Worm (Caenorhabditis elegans): ENCODE data around the gene swd-2.1.

Gene swd-2.1

DNA sequence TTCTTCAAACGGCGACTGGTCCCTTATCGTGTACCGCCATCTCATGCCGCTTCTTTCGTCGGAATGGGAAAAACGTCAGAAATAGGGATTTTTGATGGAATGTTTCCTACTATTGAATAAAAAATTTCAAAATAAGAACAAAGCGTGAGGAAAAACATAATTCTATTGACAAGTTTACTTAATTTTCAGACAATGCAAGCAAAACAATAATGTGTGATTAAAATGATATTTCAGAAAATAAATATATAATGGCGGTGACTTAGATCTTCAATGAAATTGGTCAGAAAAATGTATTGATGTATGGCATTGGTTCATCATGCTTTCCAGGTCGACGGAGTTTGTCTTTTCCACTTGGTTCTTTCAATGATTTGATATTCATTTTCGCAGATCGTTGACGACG lies 18.9 kb downstream of the swd-2.1 start, which contains the start of gene ntp-1:
TSS of gene ntp-1 (minus strand) at position 101 of the 400 bp plus-strand sequence.
- TF ChIP-seq ama-1 (optimal IDR thresholded peaks at IDR 0.05): no peak

DNA sequence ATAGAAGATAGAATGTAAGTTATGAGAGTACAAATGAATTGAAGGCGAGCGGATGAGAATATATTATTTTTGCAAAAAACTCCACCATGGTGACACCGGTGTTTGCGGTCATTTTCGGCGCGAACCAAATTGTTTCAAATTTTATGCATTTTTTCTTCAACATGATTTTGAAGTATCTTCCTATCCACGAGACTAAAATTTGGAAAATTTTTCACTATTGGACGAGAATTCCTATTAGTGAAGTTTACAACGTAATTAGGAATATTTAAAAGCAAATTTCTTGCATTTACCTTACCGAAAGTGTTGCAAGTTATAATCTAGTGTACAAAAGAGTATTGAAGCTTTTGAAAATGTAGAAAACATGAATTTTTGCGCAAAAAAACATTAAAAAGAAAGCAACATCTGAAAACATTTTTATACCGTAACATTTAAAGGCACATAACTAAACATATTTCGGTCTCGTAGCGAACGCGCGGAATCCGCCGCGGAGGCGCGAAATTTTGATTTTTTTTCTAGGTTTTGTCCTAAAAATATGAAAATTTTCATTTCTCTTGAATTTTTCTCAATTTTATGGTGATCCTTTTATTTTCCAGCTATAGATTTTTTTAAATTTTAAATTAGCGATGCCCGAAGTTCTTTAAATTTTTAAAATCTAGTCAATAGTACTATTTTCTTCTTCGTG lies 20.7 kb downstream of the swd-2.1 start, which contains the start of gene sgo-1:
TSS of gene sgo-1 (minus strand) at position 51 of the 682 bp plus-strand sequence.
- no peak for TF ChIP-seq ceh-6 (GFP tag; optimal IDR thresholded peaks at IDR 0.05)
- TF ChIP-seq hlh-13 (GFP tag; optimal IDR thresholded peaks at IDR 0.05): no peak
- TF ChIP-seq nhr-11 (tag; optimal IDR thresholded peaks at IDR 0.05): no peak
- no peak for TF ChIP-seq pros-1 (tag; optimal IDR thresholded peaks at IDR 0.05)
- no peak for TF ChIP-seq unc-3 (GFP tag; conservative IDR thresholded peaks at IDR 0.05)
- no peak for TF ChIP-seq unc-3 (tag; optimal IDR thresholded peaks at IDR 0.05)
- no peak for TF ChIP-seq ceh-48 (tag; optimal IDR thresholded peaks at IDR 0.05)
- no peak for TF ChIP-seq ceh-31 (tag; optimal IDR thresholded peaks at IDR 0.05)
- no peak for TF ChIP-seq hlh-6 (tag; optimal IDR thresholded peaks at IDR 0.05)
- no peak for TF ChIP-seq fkh-6 (tag; optimal IDR thresholded peaks at IDR 0.05)
- TF ChIP-seq pax-1 (tag; optimal IDR thresholded peaks at IDR 0.05): no peak
- TF ChIP-seq ceh-9 (tag; optimal IDR thresholded peaks at IDR 0.05): no peak
- TF ChIP-seq eyg-1 (tag; optimal IDR thresholded peaks at IDR 0.05): no peak
- TF ChIP-seq ttx-3 (tag; optimal IDR thresholded peaks at IDR 0.05): no peak
- no peak for TF ChIP-seq ceh-22 (tag; optimal IDR thresholded peaks at IDR 0.05)

DNA sequence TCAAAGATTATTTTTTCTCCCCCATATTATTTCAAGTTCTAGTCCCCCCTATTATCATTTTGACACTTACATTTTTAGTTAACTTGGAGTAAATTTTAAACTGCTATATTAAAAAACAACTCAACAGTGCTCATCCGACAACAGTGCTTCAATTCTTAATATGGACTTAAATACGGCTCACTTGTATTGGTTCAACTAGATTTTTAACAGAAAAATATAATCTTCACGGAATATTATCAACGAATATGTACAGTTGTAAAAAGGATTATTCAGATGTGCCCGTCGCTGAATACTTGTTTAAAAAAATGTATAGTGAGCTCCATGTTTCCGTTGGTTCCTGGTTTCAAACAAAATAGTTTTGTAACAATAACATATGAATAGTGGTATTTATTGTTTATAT lies 24.5 kb downstream of the swd-2.1 start:
- no peak for TF ChIP-seq dve-1 (tag; optimal IDR thresholded peaks at IDR 0.05)
- no peak for TF ChIP-seq ceh-30 (tag; optimal IDR thresholded peaks at IDR 0.05)
- no peak for TF ChIP-seq ceh-22 (tag; optimal IDR thresholded peaks at IDR 0.05)
- no peak for TF ChIP-seq nfya-1 (tag; optimal IDR thresholded peaks at IDR 0.05)
- TF ChIP-seq nhr-11 (tag; optimal IDR thresholded peaks at IDR 0.05): no peak
- TF ChIP-seq ama-1 (optimal IDR thresholded peaks at IDR 0.05): no peak
- TF ChIP-seq gmeb-2 (tag; optimal IDR thresholded peaks at IDR 0.05): no peak
- no peak for TF ChIP-seq pha-2 (tag; optimal IDR thresholded peaks at IDR 0.05)
- TF ChIP-seq ceh-45 (GFP tag; IDR thresholded peaks at IDR 0.05): no peak
- TF ChIP-seq unc-3 (GFP tag; conservative IDR thresholded peaks at IDR 0.05): no peak
- no peak for TF ChIP-seq unc-3 (tag; optimal IDR thresholded peaks at IDR 0.05)
- no peak for TF ChIP-seq mec-3 (tag; optimal IDR thresholded peaks at IDR 0.05; ENCODE audit: borderline replicate concordance)
- TF ChIP-seq che-1 (tag; optimal IDR thresholded peaks at IDR 0.05): no peak
- TF ChIP-seq ref-2 (tag; optimal IDR thresholded peaks at IDR 0.05): no peak
- no peak for TF ChIP-seq lim-6 (tag; optimal IDR thresholded peaks at IDR 0.05)
- TF ChIP-seq elt-2 (tag; optimal IDR thresholded peaks at IDR 0.05): no peak
- TF ChIP-seq hlh-15 (tag; optimal IDR thresholded peaks at IDR 0.05): no peak
- TF ChIP-seq ceh-14 (tag; optimal IDR thresholded peaks at IDR 0.05): no peak
- TF ChIP-seq ceh-34 (tag; optimal IDR thresholded peaks at IDR 0.05): no peak

DNA sequence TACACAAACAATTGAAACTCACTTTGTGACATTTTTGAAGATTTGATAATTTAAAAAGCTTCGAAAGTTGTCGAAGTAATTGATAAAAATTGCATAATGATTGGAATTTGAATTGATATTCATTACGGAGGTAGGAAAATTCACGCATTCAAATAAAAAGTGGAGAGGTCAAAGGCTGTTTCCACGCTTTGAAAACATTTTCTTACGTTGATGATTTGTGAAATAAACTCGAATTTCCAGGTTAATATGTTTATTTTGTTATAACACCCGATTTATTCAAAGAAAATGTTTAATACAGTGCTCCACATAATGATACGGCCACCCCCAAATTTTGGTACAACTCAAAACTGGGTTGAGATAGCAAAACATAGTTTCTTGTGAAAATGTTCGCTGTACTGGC lies 27.4 kb downstream of the swd-2.1 start, which contains the start of gene C33H5.16:
TSS of gene C33H5.16 (minus strand) at position 101 of the 400 bp plus-strand sequence.
- TF ChIP-seq fkh-6 (tag; optimal IDR thresholded peaks at IDR 0.05) (no peak), mec-3 (tag; optimal IDR thresholded peaks at IDR 0.05; ENCODE audit: borderline replicate concordance) (no peak), ets-4 (tag; optimal IDR thresholded peaks at IDR 0.05) (no peak), elt-4 (tag; optimal IDR thresholded peaks at IDR 0.05) (no peak), ceh-19 (GFP tag; optimal IDR thresholded peaks at IDR 0.05) (no peak), tbx-7 (tag; optimal IDR thresholded peaks at IDR 0.05) (no peak), ceh-14 (tag; optimal IDR thresholded peaks at IDR 0.05) (no peak), sox-2 (GFP tag; IDR thresholded peaks at IDR 0.05) (no peak)

DNA sequence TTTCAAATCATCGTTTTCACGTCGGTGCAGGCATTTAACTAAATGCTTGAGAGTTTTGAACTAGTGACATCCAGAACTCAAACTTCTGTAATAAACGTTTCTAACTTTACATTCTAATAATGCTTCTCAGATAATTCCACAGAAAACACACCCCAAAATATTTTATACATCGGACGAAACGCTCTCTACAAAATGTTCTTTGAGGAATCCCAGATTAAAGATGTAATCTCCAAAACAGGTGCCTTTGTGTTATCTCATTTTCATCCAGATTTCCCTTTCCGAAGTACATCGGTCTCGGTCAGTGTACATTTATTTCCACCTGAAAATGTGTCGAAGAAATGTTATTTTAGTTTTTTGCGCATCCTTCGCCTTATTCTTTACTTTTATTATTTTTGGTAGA lies 28.9 kb downstream of the swd-2.1 start, which contains the start of gene C33H5.2:
TSS of gene C33H5.2 (plus strand) at position 301 of the 400 bp plus-strand sequence.
- TF ChIP-seq ceh-22 (tag; optimal IDR thresholded peaks at IDR 0.05): no peak
- TF ChIP-seq hlh-6 (tag; optimal IDR thresholded peaks at IDR 0.05): no peak
- TF ChIP-seq odd-2 (tag; optimal IDR thresholded peaks at IDR 0.05): no peak
- no peak for TF ChIP-seq unc-86 (tag; optimal IDR thresholded peaks at IDR 0.05)
- no peak for TF ChIP-seq ceh-48 (tag; optimal IDR thresholded peaks at IDR 0.05)
- no peak for TF ChIP-seq ztf-16 (tag; optimal IDR thresholded peaks at IDR 0.05)

All from whole organism, late embryonic.